Worm (Caenorhabditis elegans) whole organism, L1 larva: ENCODE results near the gene C25H3.7.

Experiments
- aly-2 ChIP-seq: fragments of 150-350 bp; optimal IDR thresholded peaks from 2 replicates; lab custom pipeline; 2014; ENCODE audit warnings: missing biosample characterization, missing genetic modification characterization
- dpl-1 ChIP-seq, 3 experiments: fragments of 150-350 bp in 2 of 3; sonication (generic microtip) in 1 of 3; optimal IDR thresholded peaks; 2 replicates each; lab custom pipeline; 2014 to 2017; ENCODE audit warnings: missing biosample characterization in 3 of 3, missing genetic modification characterization in 3 of 3, missing genetic modification reagents in 3 of 3
- elt-3 ChIP-seq, 6 experiments: fragments of 150-350 bp in 1 of 6; sonication (generic microtip); optimal IDR thresholded peaks; 2 replicates each; lab custom pipeline; 2017 to 2018; ENCODE audit warnings: missing biosample characterization in 6 of 6, missing genetic modification characterization in 6 of 6, inconsistent platforms in 1 of 6
- fos-1 ChIP-seq: fragments of 150-350 bp; optimal IDR thresholded peaks from 2 replicates; lab custom pipeline; 2014; ENCODE audit warnings: missing biosample characterization, missing genetic modification characterization
- grh-1 ChIP-seq: fragments of 200-800 bp; sonication (Bioruptor generic); IDR thresholded peaks from 2 replicates; pipeline ENCODE4 v1.3.6; 2022; ENCODE audit warnings: missing genetic modification reagents, missing genetic modification characterization, missing compliant biosample characterization
- lin-39 ChIP-seq: fragments of 150-350 bp; optimal IDR thresholded peaks from 2 replicates; lab custom pipeline; 2014; ENCODE audit warnings: missing biosample characterization, missing genetic modification reagents, missing genetic modification characterization
- nhr-237 ChIP-seq: fragments of 150-350 bp; optimal IDR thresholded peaks from 2 replicates; lab custom pipeline; 2014; ENCODE audit warnings: missing biosample characterization, missing genetic modification characterization
- swsn-7 ChIP-seq: sonication (generic microtip); optimal IDR thresholded peaks from 2 replicates; lab custom pipeline; 2016; ENCODE audit warnings: missing genetic modification characterization, missing compliant biosample characterization
- tlp-1 ChIP-seq: fragments of 150-350 bp; optimal IDR thresholded peaks from 2 replicates; lab custom pipeline; 2014; ENCODE audit warnings: missing biosample characterization, missing genetic modification characterization
- unc-62 ChIP-seq: fragments of 150-350 bp; optimal IDR thresholded peaks from 2 replicates; lab custom pipeline; 2014; ENCODE audit warnings: missing biosample characterization, missing genetic modification reagents, missing genetic modification characterization
- unc-98 ChIP-seq: fragments of 200-800 bp; sonication (Bioruptor generic); IDR thresholded peaks from 2 replicates; pipeline ENCODE4 v1.3.6; 2022; ENCODE audit warnings: missing genetic modification characterization, missing compliant biosample characterization

ce11 chrII:5649236-5650004 is 19.3 kb downstream of the C25H3.7 start, which contains the start of the genes sam-4, F59E12.17 and zyg-1:
- TF ChIP-seq swsn-7 (tag; lab: Kevin White, UChicago) (peak; percentile 28), lin-39 (no peak), unc-62 (no peak), fos-1 (tag; lab: Kevin White, UChicago) (no peak), nhr-237 (no peak), dpl-1 (GFP tag; optimal IDR thresholded peaks at IDR 0.05; lab: Kevin White, UChicago) (peak; percentile 68 to 87 (median 77)), aly-2 (tag; lab: Kevin White, UChicago) (no peak), elt-3 (tag; optimal IDR thresholded peaks at IDR 0.05; lab: Kevin White, UChicago) (peak in 1 of 6 experiments; percentile 20), tlp-1 (tag; lab: Kevin White, UChicago) (no peak), grh-1 (GFP tag; lab: Robert Waterston, UW) (no peak), unc-98 (GFP tag; lab: Robert Waterston, UW) (no peak)
